Worm (Caenorhabditis elegans) whole organism, L4 larva: Measurements from ENCODE around the gene clc-19.

Experiments used
- ceh-20 ChIP-seq: fragments of 200-800 bp; sonication (Bioruptor generic); IDR thresholded peaks from 2 replicates; pipeline ENCODE4 v1.3.6; 2022; ENCODE audit warnings: missing genetic modification reagents, missing genetic modification characterization, missing compliant biosample characterization
- hlh-11 ChIP-seq: fragments of 200-800 bp; sonication (Bioruptor generic); optimal IDR thresholded peaks from 2 replicates; lab custom pipeline; 2018; ENCODE audit warnings: mild to moderate bottlenecking, missing genetic modification characterization, missing compliant biosample characterization
- lin-13 ChIP-seq: fragments of 150-350 bp; optimal IDR thresholded peaks from 2 replicates; lab custom pipeline; 2014; ENCODE audit warnings: missing biosample characterization, missing genetic modification reagents, missing genetic modification characterization
- unc-39 ChIP-seq: sonication (generic microtip); optimal IDR thresholded peaks from 2 replicates; lab custom pipeline; 2017; ENCODE audit warnings: missing biosample characterization, missing genetic modification characterization

ce11 chrIII:901600-902250, 28.4 kb upstream of the clc-19 start:
- TF ChIP-seq unc-39 (tag; lab: Kevin White, UChicago) (no peak), ceh-20 (GFP tag; lab: Robert Waterston, UW) (no peak), hlh-11 (tag; lab: Kevin White, UChicago) (peak; percentile 38), lin-13 (no peak)
